Worm (Caenorhabditis elegans): ENCODE data around the gene cdf-2.

DNA sequence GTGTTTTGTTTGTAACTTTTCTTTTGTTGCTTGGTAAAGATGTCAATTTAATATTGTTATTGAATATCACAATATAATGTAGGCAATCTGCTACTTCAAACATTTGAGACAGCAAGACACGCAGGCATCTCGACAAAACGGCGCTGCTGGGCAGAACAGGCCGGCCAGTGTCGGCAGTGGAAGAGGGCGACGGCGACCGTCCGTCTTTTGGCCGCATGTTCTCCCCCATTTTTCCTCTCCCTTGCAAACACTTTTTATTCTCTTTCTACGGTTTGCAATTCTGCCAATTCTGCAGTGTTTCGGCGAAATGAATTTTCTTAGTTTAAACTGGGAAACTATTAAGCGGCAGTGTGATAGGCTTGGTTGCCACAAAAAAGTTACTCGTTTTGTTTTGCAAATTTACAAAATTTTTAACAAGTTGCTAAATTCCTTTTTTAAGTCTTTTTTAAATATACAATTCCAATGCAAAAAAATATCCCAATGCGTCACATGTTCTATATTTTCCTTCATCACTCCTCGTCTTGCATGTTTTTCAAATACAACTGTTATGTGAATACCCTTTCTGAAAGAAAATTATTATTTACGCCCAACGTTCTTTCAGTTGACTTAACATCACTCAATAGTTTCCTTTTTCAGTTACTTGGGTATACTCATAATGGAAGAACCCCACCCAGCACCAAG lies 17.3 kb downstream of the cdf-2 start, which contains the start of gene T18D3.6:
- TF ChIP-seq lin-1 (GFP tag; IDR thresholded peaks at IDR 0.05) (no peak), egl-27 (tag; optimal IDR thresholded peaks at IDR 0.05) (no peak), F37D6.2 (tag; optimal IDR thresholded peaks at IDR 0.05) (no peak), ctbp-1 (GFP tag; IDR thresholded peaks at IDR 0.05) (no peak)
